Worm (Caenorhabditis elegans): ENCODE measurements around the gene cpt-2.

- TF ChIP-seq mab-9 (GFP tag; IDR thresholded peaks at IDR 0.05): no peak
- TF ChIP-seq nhr-11 (tag; optimal IDR thresholded peaks at IDR 0.05): no peak
- no peak for TF ChIP-seq alr-1 (tag; optimal IDR thresholded peaks at IDR 0.05; ENCODE audit: borderline replicate concordance)
- no peak for TF ChIP-seq isw-1 (GFP tag; IDR thresholded peaks at IDR 0.05)
- TF ChIP-seq egl-13 (tag; optimal IDR thresholded peaks at IDR 0.05): no peak
- no peak for TF ChIP-seq zag-1 (tag; optimal IDR thresholded peaks at IDR 0.05)
- no peak for TF ChIP-seq dpl-1 (GFP tag; optimal IDR thresholded peaks at IDR 0.05)
- TF ChIP-seq fkh-10 (GFP tag; optimal IDR thresholded peaks at IDR 0.05): no peak
- TF ChIP-seq grh-1 (GFP tag; IDR thresholded peaks at IDR 0.05): no peak
- no peak for TF ChIP-seq nhr-84 (tag; optimal IDR thresholded peaks at IDR 0.05)
These were observed 10.0 kb downstream of the cpt-2 start, which contains the start of gene fbxb-79 for ce11 chrIV:11189411-11189810.
